Worm (Caenorhabditis elegans) whole organism, L2 larva: ENCODE data around the gene B0563.1.

Experiments
- C34F6.9 ChIP-seq: fragments of 150-350 bp; optimal IDR thresholded peaks from 2 replicates; lab custom pipeline; 2014; ENCODE audit warnings: missing biosample characterization, missing genetic modification characterization
- F13H6.1 ChIP-seq: sonication (generic microtip); optimal IDR thresholded peaks from 2 replicates; lab custom pipeline; 2016; ENCODE audit warnings: missing genetic modification characterization, missing compliant biosample characterization
- R02D3.7 ChIP-seq: fragments of 150-350 bp; optimal IDR thresholded peaks from 2 replicates; lab custom pipeline; 2014; ENCODE audit warnings: missing biosample characterization, missing genetic modification characterization
- ZK546.5 ChIP-seq: sonication (generic microtip); optimal IDR thresholded peaks from 2 replicates; lab custom pipeline; 2017; ENCODE audit warnings: missing biosample characterization, missing genetic modification characterization
- alr-1 ChIP-seq: fragments of 150-350 bp; optimal IDR thresholded peaks from 2 replicates; lab custom pipeline; 2014; ENCODE audit warnings: missing biosample characterization, missing genetic modification characterization
- aly-2 ChIP-seq: fragments of 150-350 bp; optimal IDR thresholded peaks from 2 replicates; lab custom pipeline; 2014; ENCODE audit warnings: missing biosample characterization, missing genetic modification characterization
- ama-1 ChIP-seq: fragments of 150-350 bp; optimal IDR thresholded peaks from 2 replicates; lab custom pipeline; 2018; ENCODE audit warnings: inconsistent platforms
- blmp-1 ChIP-seq: sonication (generic microtip); optimal IDR thresholded peaks from 2 replicates; lab custom pipeline; 2017; ENCODE audit warnings: missing genetic modification characterization, mild to moderate bottlenecking, missing compliant biosample characterization, antibody characterized with exemption, moderate library complexity; ENCODE audit not compliant: insufficient read depth
- ceh-16 ChIP-seq: fragments of 150-350 bp; optimal IDR thresholded peaks from 2 replicates; lab custom pipeline; 2014; ENCODE audit warnings: missing biosample characterization, missing genetic modification characterization
- ceh-82 ChIP-seq: fragments of 150-350 bp; optimal IDR thresholded peaks from 2 replicates; lab custom pipeline; 2014; ENCODE audit warnings: missing biosample characterization, missing genetic modification characterization
- crh-2 ChIP-seq: sonication (generic microtip); optimal IDR thresholded peaks from 2 replicates; lab custom pipeline; 2017; ENCODE audit warnings: missing biosample characterization, missing genetic modification characterization
- dmd-4 ChIP-seq: sonication (generic microtip); optimal IDR thresholded peaks from 2 replicates; lab custom pipeline; 2017; ENCODE audit warnings: missing biosample characterization, missing genetic modification characterization
- egl-27 ChIP-seq: sonication (generic microtip); optimal IDR thresholded peaks from 3 replicates; lab custom pipeline; 2017; ENCODE audit warnings: missing biosample characterization, missing genetic modification reagents, missing genetic modification characterization
- fos-1 ChIP-seq: fragments of 150-350 bp; optimal IDR thresholded peaks from 2 replicates; lab custom pipeline; 2014; ENCODE audit warnings: missing biosample characterization, missing genetic modification characterization
- gmeb-1 ChIP-seq: fragments of 150-350 bp; optimal IDR thresholded peaks from 2 replicates; lab custom pipeline; 2014; ENCODE audit warnings: missing biosample characterization, missing genetic modification characterization
- lin-11 ChIP-seq: fragments of 150-350 bp; sonication (generic microtip); optimal IDR thresholded peaks from 2 replicates; lab custom pipeline; 2014; ENCODE audit warnings: missing biosample characterization, missing genetic modification characterization, inconsistent platforms, mixed read lengths
- lin-13 ChIP-seq: fragments of 150-350 bp; optimal IDR thresholded peaks from 2 replicates; lab custom pipeline; 2014; ENCODE audit warnings: missing biosample characterization, missing genetic modification reagents, missing genetic modification characterization
- lin-39 ChIP-seq: fragments of 150-350 bp; optimal IDR thresholded peaks from 2 replicates; lab custom pipeline; 2014; ENCODE audit warnings: missing biosample characterization, missing genetic modification reagents, missing genetic modification characterization
- lsy-2 ChIP-seq, 2 experiments: fragments of 150-350 bp in 1 of 2; sonication (generic microtip) in 1 of 2; optimal IDR thresholded peaks; 2 replicates each; lab custom pipeline; 2014 to 2017; ENCODE audit warnings: missing biosample characterization in 2 of 2, missing genetic modification characterization in 2 of 2
- mab-5 ChIP-seq: fragments of 150-350 bp; optimal IDR thresholded peaks from 2 replicates; lab custom pipeline; 2014; ENCODE audit warnings: missing biosample characterization, missing genetic modification characterization
- mbf-1 ChIP-seq: sonication (generic microtip); optimal IDR thresholded peaks from 2 replicates; lab custom pipeline; 2017; ENCODE audit warnings: missing biosample characterization, missing genetic modification characterization
- mdl-1 ChIP-seq, 2 experiments: fragments of 150-350 bp in 1 of 2; sonication (generic microtip) in 1 of 2; optimal IDR thresholded peaks; 2 replicates each; lab custom pipeline; 2017; ENCODE audit warnings: missing biosample characterization in 2 of 2, missing genetic modification characterization in 2 of 2
- nhr-10 ChIP-seq: sonication (generic microtip); optimal IDR thresholded peaks from 2 replicates; lab custom pipeline; 2017; ENCODE audit warnings: missing biosample characterization, missing genetic modification characterization
- nhr-11 ChIP-seq: fragments of 150-350 bp; optimal IDR thresholded peaks from 2 replicates; lab custom pipeline; 2014; ENCODE audit warnings: missing biosample characterization, missing genetic modification characterization
- nhr-12 ChIP-seq: fragments of 150-350 bp; optimal IDR thresholded peaks from 2 replicates; lab custom pipeline; 2014; ENCODE audit warnings: missing biosample characterization, missing genetic modification characterization
- nhr-129 ChIP-seq: fragments of 150-350 bp; optimal IDR thresholded peaks from 2 replicates; lab custom pipeline; 2014; ENCODE audit warnings: missing biosample characterization, missing genetic modification characterization
- nhr-21 ChIP-seq: fragments of 150-350 bp; optimal IDR thresholded peaks from 2 replicates; lab custom pipeline; 2014; ENCODE audit warnings: missing biosample characterization, missing genetic modification characterization
- nhr-23 ChIP-seq: fragments of 150-350 bp; optimal IDR thresholded peaks from 2 replicates; lab custom pipeline; 2014; ENCODE audit warnings: missing biosample characterization, missing genetic modification reagents, missing genetic modification characterization
- nhr-237 ChIP-seq: fragments of 150-350 bp; optimal IDR thresholded peaks from 2 replicates; lab custom pipeline; 2014; ENCODE audit warnings: missing biosample characterization, missing genetic modification characterization
- nhr-25 ChIP-seq: fragments of 150-350 bp; sonication (generic microtip); optimal IDR thresholded peaks from 3 replicates; lab custom pipeline; 2014; ENCODE audit warnings: missing biosample characterization, missing genetic modification characterization
- nhr-77 ChIP-seq: fragments of 150-350 bp; optimal IDR thresholded peaks from 2 replicates; lab custom pipeline; 2014; ENCODE audit warnings: missing biosample characterization, missing genetic modification characterization
- sem-4 ChIP-seq: fragments of 150-350 bp; optimal IDR thresholded peaks from 2 replicates; lab custom pipeline; 2014; ENCODE audit warnings: missing biosample characterization, missing genetic modification reagents, missing genetic modification characterization
- skn-1 ChIP-seq: sonication (generic microtip); optimal IDR thresholded peaks from 2 replicates; lab custom pipeline; 2017; ENCODE audit warnings: missing biosample characterization, missing genetic modification characterization
- sma-3 ChIP-seq: sonication (generic microtip); optimal IDR thresholded peaks from 2 replicates; lab custom pipeline; 2016; ENCODE audit warnings: missing genetic modification reagents, missing genetic modification characterization, missing compliant biosample characterization
- sma-9 ChIP-seq, 2 experiments: fragments of 150-350 bp in 1 of 2; sonication (generic microtip) in 1 of 2; optimal IDR thresholded peaks; 2 replicates each; lab custom pipeline; 2014 to 2016; ENCODE audit warnings: missing genetic modification characterization in 2 of 2, mild to moderate bottlenecking in 1 of 2, missing biosample characterization in 1 of 2, missing compliant biosample characterization in 1 of 2, missing genetic modification reagents in 1 of 2, moderate library complexity in 1 of 2
- snpc-4 ChIP-seq: fragments of 150-350 bp; optimal IDR thresholded peaks from 2 replicates; lab custom pipeline; 2014; ENCODE audit warnings: missing biosample characterization, missing genetic modification characterization
- unc-39 ChIP-seq: fragments of 150-350 bp; optimal IDR thresholded peaks from 2 replicates; lab custom pipeline; 2014; ENCODE audit warnings: missing biosample characterization, missing genetic modification characterization
- unc-55 ChIP-seq: fragments of 150-350 bp; sonication (generic microtip); optimal IDR thresholded peaks from 3 replicates; lab custom pipeline; 2014; ENCODE audit warnings: missing biosample characterization, missing genetic modification reagents, missing genetic modification characterization
- unc-62 ChIP-seq: fragments of 150-350 bp; optimal IDR thresholded peaks from 2 replicates; lab custom pipeline; 2014; ENCODE audit warnings: missing biosample characterization, missing genetic modification reagents, missing genetic modification characterization
- zag-1 ChIP-seq: fragments of 150-350 bp; optimal IDR thresholded peaks from 2 replicates; lab custom pipeline; 2014; ENCODE audit warnings: missing biosample characterization, missing genetic modification characterization
- ztf-1 ChIP-seq: fragments of 200-800 bp; sonication (Bioruptor generic); conservative IDR thresholded peaks from 2 replicates; pipeline ENCODE4 v1.3.6; 2022; ENCODE audit warnings: missing genetic modification characterization, missing compliant biosample characterization
- ztf-11 ChIP-seq: sonication (generic microtip); optimal IDR thresholded peaks from 2 replicates; lab custom pipeline; 2017; ENCODE audit warnings: missing biosample characterization, missing genetic modification characterization
- ztf-4 ChIP-seq: fragments of 150-350 bp; optimal IDR thresholded peaks from 2 replicates; lab custom pipeline; 2014; ENCODE audit warnings: missing biosample characterization, missing genetic modification characterization

Gene B0563.1

DNA sequence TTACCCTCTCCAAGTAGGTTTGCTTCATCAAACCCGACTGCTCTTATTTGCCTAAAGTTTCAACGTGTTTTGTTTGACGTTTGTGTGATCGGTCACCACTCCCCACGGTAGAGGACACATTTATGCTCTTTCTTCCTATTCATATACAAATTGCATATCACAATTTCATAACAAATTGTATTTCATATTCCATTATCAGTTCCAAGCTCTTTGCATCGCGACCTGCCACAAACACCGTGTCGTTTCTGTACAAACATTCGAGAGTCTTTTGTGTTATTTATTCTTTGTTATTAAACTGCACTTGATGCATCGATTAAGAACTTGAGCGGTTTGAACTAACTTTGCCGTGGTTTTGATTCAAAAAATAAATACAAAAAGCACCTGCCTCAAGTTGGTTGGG is 38.7 kb downstream of the B0563.1 start:
- TF ChIP-seq mdl-1 (tag; optimal IDR thresholded peaks at IDR 0.05; lab: Kevin White, UChicago) = no peak
- TF ChIP-seq nhr-21 (tag; lab: Kevin White, UChicago) = no peak
- no peak for TF ChIP-seq lin-11 (tag; lab: Kevin White, UChicago)
- no peak for TF ChIP-seq lin-13
- TF ChIP-seq dmd-4 (tag; lab: Kevin White, UChicago) = no peak
- TF ChIP-seq nhr-129 (tag; lab: Kevin White, UChicago) = no peak
- no peak for TF ChIP-seq sma-3 (GFP tag; lab: Kevin White, UChicago)
- TF ChIP-seq crh-2 (tag; lab: Kevin White, UChicago) = no peak
- TF ChIP-seq egl-27 (tag; lab: Kevin White, UChicago) = no peak
- TF ChIP-seq F13H6.1 (tag; lab: Kevin White, UChicago) = peak; percentile 31
- TF ChIP-seq ztf-4 (tag; lab: Kevin White, UChicago) = no peak
- TF ChIP-seq nhr-23 (tag; lab: Kevin White, UChicago) = no peak
- TF ChIP-seq nhr-10 = no peak
- no peak for TF ChIP-seq nhr-25
- TF ChIP-seq mab-5 (tag; lab: Kevin White, UChicago) = no peak
- no peak for TF ChIP-seq skn-1 (tag; lab: Kevin White, UChicago)
- no peak for TF ChIP-seq unc-55 (GFP tag; lab: Kevin White, UChicago)
- no peak for TF ChIP-seq ZK546.5
- TF ChIP-seq gmeb-1 (tag; lab: Kevin White, UChicago) = peak; percentile 23
- TF ChIP-seq lsy-2 (tag; optimal IDR thresholded peaks at IDR 0.05; lab: Kevin White, UChicago) = no peak
- peak; percentile 63 for TF ChIP-seq fos-1 (tag; lab: Kevin White, UChicago)
- TF ChIP-seq nhr-237 (tag; lab: Kevin White, UChicago) = no peak
- no peak for TF ChIP-seq mbf-1 (tag; lab: Kevin White, UChicago)
- TF ChIP-seq alr-1 (tag; lab: Kevin White, UChicago) = no peak
- TF ChIP-seq ceh-16 = no peak
- no peak for TF ChIP-seq sem-4
- TF ChIP-seq unc-62 = no peak
- no peak for TF ChIP-seq R02D3.7 (tag; lab: Kevin White, UChicago)
- TF ChIP-seq lin-39 (tag; lab: Kevin White, UChicago) = no peak
- peak; percentile 26 for TF ChIP-seq sma-9 (GFP tag; optimal IDR thresholded peaks at IDR 0.05; lab: Kevin White, UChicago)
- TF ChIP-seq sma-9 (tag; optimal IDR thresholded peaks at IDR 0.05; lab: Kevin White, UChicago) = no peak
- no peak for TF ChIP-seq zag-1
- TF ChIP-seq ama-1 (lab: Kevin White, UChicago) = no peak
- no peak for TF ChIP-seq nhr-12 (tag; lab: Kevin White, UChicago)
- TF ChIP-seq nhr-77 = no peak
- no peak for TF ChIP-seq ztf-11 (tag; lab: Kevin White, UChicago)

DNA sequence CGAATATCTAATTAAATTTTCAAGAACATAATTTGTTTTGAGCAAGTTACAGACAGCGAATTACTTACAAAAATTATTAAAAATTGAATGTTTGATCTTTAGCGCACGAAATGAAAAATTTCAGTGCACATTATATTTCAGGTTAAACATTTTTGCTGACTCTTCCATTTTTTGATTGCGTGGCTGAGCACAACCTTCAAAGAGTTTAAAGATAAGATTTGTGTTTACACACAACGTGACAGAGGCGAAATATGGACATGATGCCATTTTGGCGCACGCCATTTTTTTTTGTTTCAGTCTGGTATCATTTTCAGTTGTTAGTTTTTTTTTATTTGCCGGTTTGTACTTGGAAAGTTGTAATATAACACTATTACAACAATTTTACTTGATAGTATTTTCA is 41.3 kb downstream of the B0563.1 start:
- no peak for TF ChIP-seq ztf-1
- peak; percentile 64 for TF ChIP-seq crh-2 (tag; lab: Kevin White, UChicago)
- peak; percentile 91 for TF ChIP-seq fos-1 (tag; lab: Kevin White, UChicago)
- TF ChIP-seq egl-27 (tag; lab: Kevin White, UChicago) = no peak
- no peak for TF ChIP-seq nhr-23 (tag; lab: Kevin White, UChicago)
- no peak for TF ChIP-seq F13H6.1 (tag; lab: Kevin White, UChicago)
- TF ChIP-seq unc-62 = no peak
- peak; percentile 38 for TF ChIP-seq sma-9 (GFP tag; optimal IDR thresholded peaks at IDR 0.05; lab: Kevin White, UChicago)
- no peak for TF ChIP-seq sma-9 (tag; optimal IDR thresholded peaks at IDR 0.05; lab: Kevin White, UChicago)
- no peak for TF ChIP-seq blmp-1 (tag; lab: Kevin White, UChicago)
- no peak for TF ChIP-seq C34F6.9 (tag; lab: Kevin White, UChicago)
- no peak for TF ChIP-seq sma-3 (GFP tag; lab: Kevin White, UChicago)
- no peak for TF ChIP-seq lin-39 (tag; lab: Kevin White, UChicago)

DNA sequence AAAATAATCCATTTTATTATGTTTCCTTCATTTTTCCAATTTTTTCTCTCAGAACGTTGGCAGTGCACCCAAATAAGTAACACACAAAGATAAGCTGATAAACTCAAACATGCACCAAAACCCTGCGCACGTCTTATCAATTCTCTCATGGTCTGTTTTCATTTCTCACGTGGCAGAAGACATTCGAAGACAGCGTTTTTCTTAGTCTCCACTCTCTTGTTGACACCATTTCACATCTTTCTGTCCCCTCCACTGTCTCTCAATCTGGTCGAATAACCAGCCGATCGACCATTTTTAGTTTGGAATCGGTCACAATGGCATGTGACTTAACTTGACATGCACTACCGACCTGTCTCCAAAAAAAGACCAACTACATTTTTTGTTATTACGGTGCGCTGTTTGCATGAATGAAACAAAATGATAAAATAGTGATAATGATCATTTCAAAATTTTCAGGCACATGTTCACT is 42.6 kb downstream of the B0563.1 start, which contains the start of gene C35B8.3:
Gene C35B8.3, plus strand, starts transcription at position 51 of the 469 bp plus-strand sequence.
- no peak for TF ChIP-seq nhr-237 (tag; lab: Kevin White, UChicago)
- TF ChIP-seq nhr-25 = peak; percentile 74
- no peak for TF ChIP-seq aly-2
- no peak for TF ChIP-seq nhr-23 (tag; lab: Kevin White, UChicago)
- peak; percentile 61 for TF ChIP-seq fos-1 (tag; lab: Kevin White, UChicago)
- TF ChIP-seq lsy-2 (tag; optimal IDR thresholded peaks at IDR 0.05; lab: Kevin White, UChicago) = no peak
- no peak for TF ChIP-seq lin-39 (tag; lab: Kevin White, UChicago)
- TF ChIP-seq ztf-11 (tag; lab: Kevin White, UChicago) = no peak
- no peak for TF ChIP-seq ceh-16
- peak; percentile 46 for TF ChIP-seq sma-3 (GFP tag; lab: Kevin White, UChicago)
- TF ChIP-seq zag-1 = no peak
- TF ChIP-seq nhr-21 (tag; lab: Kevin White, UChicago) = peak; percentile 67
- TF ChIP-seq lin-11 (tag; lab: Kevin White, UChicago) = no peak
- TF ChIP-seq crh-2 (tag; lab: Kevin White, UChicago) = peak; percentile 69
- peak; percentile 51 for TF ChIP-seq blmp-1 (tag; lab: Kevin White, UChicago)
- TF ChIP-seq egl-27 (tag; lab: Kevin White, UChicago) = no peak
- TF ChIP-seq ceh-82 = no peak
- no peak for TF ChIP-seq snpc-4 (tag; lab: Kevin White, UChicago)
- no peak for TF ChIP-seq mbf-1 (tag; lab: Kevin White, UChicago)
- no peak for TF ChIP-seq mab-5 (tag; lab: Kevin White, UChicago)
- no peak for TF ChIP-seq ztf-1
- TF ChIP-seq lin-13 = no peak
- TF ChIP-seq nhr-11 (tag; lab: Kevin White, UChicago) = no peak
- TF ChIP-seq dmd-4 (tag; lab: Kevin White, UChicago) = no peak
- TF ChIP-seq unc-39 (tag; lab: Kevin White, UChicago) = no peak
- peak; percentile 78 for TF ChIP-seq sma-9 (GFP tag; optimal IDR thresholded peaks at IDR 0.05; lab: Kevin White, UChicago)
- no peak for TF ChIP-seq sma-9 (tag; optimal IDR thresholded peaks at IDR 0.05; lab: Kevin White, UChicago)
- TF ChIP-seq nhr-10 = no peak
- no peak for TF ChIP-seq C34F6.9 (tag; lab: Kevin White, UChicago)
- TF ChIP-seq skn-1 (tag; lab: Kevin White, UChicago) = no peak
- TF ChIP-seq nhr-77 = no peak
- TF ChIP-seq R02D3.7 (tag; lab: Kevin White, UChicago) = no peak
- peak; percentile 84 for TF ChIP-seq nhr-129 (tag; lab: Kevin White, UChicago)
- no peak for TF ChIP-seq ztf-4 (tag; lab: Kevin White, UChicago)
- no peak for TF ChIP-seq sem-4
